Worm (Caenorhabditis elegans): ENCODE data around the gene acer-1.

acer-1 gene

ce11 chrII:6891838-6892237, 1.6 kb upstream of the acer-1 start (continued):
- no peak for TF ChIP-seq ceh-82 (tag; optimal IDR thresholded peaks at IDR 0.05)
- peak; percentile 30 for TF ChIP-seq mes-2 (tag; optimal IDR thresholded peaks at IDR 0.05; ENCODE audit: poor library complexity, severe bottlenecking)
- TF ChIP-seq spr-1 (tag; optimal IDR thresholded peaks at IDR 0.05), result no peak
- peak; percentile 90 for TF ChIP-seq hlh-30 (tag; optimal IDR thresholded peaks at IDR 0.05; ENCODE audit: insufficient read depth)
- TF ChIP-seq egl-27 (tag; optimal IDR thresholded peaks at IDR 0.05), result no peak
- no peak for TF ChIP-seq daf-19 (GFP tag; conservative IDR thresholded peaks at IDR 0.05)
- TF ChIP-seq php-3 (GFP tag; IDR thresholded peaks at IDR 0.05), result 0 out of 2 replicates have a peak, but pooled peaks have one; percentile 39
- TF ChIP-seq lin-13 (GFP tag; optimal IDR thresholded peaks at IDR 0.05), result no peak
- peak; percentile 78 for TF ChIP-seq nhr-77 (tag; optimal IDR thresholded peaks at IDR 0.05)
- peak; percentile 87 for TF ChIP-seq mdt-29 (GFP tag; IDR thresholded peaks at IDR 0.05)
- no peak for TF ChIP-seq lin-29 (GFP tag; IDR thresholded peaks at IDR 0.05)

- no peak for TF ChIP-seq F49E8.2 (tag; optimal IDR thresholded peaks at IDR 0.05; ENCODE audit: borderline replicate concordance)
- peak; percentile 31 for TF ChIP-seq mes-2 (tag; optimal IDR thresholded peaks at IDR 0.05; ENCODE audit: poor library complexity, severe bottlenecking)
- TF ChIP-seq unc-62 (GFP tag; optimal IDR thresholded peaks at IDR 0.05 in 1 of 2), result peak in 1 of 2 experiments; percentile 56
- no peak for TF ChIP-seq unc-62 (tag; optimal IDR thresholded peaks at IDR 0.05)
- peak; percentile 43 for TF ChIP-seq duxl-1 (tag; optimal IDR thresholded peaks at IDR 0.05; ENCODE audit: poor library complexity)
- TF ChIP-seq zag-1 (tag; optimal IDR thresholded peaks at IDR 0.05), result no peak
- no peak for TF ChIP-seq madf-9 (GFP tag; conservative IDR thresholded peaks at IDR 0.05)
- no peak for TF ChIP-seq ceh-32 (tag; optimal IDR thresholded peaks at IDR 0.05; ENCODE audit: poor library complexity)
- 0 out of 2 replicates have a peak, but pooled peaks have one; percentile 46 for TF ChIP-seq T26A8.4 (GFP tag; IDR thresholded peaks at IDR 0.05)
- 0 out of 2 replicates have a peak, but pooled peaks have one; percentile 56 for TF ChIP-seq dmd-8 (GFP tag; IDR thresholded peaks at IDR 0.05)
- TF ChIP-seq egl-43 (GFP tag; IDR thresholded peaks at IDR 0.05), result peak; percentile 74
- TF ChIP-seq dmd-9 (GFP tag; IDR thresholded peaks at IDR 0.05), result 0 out of 2 replicates have a peak, but pooled peaks have one; percentile 27
- TF ChIP-seq nhr-28 (tag; optimal IDR thresholded peaks at IDR 0.05), result peak; percentile 86
- peak; percentile 58; the same call in 1 of the 2 replicates for TF ChIP-seq lim-7 (GFP tag; IDR thresholded peaks at IDR 0.05)
- TF ChIP-seq dve-1 (tag; optimal IDR thresholded peaks at IDR 0.05; ENCODE audit: insufficient read depth), result peak; percentile 70
- no peak for TF ChIP-seq arid-1 (GFP tag; conservative IDR thresholded peaks at IDR 0.05)
- TF ChIP-seq mdl-1 (tag; optimal IDR thresholded peaks at IDR 0.05), result peak; percentile 64 to 93
- TF ChIP-seq mxl-3 (GFP tag; optimal IDR thresholded peaks at IDR 0.05), result peak; percentile 88
- peak; percentile 56 for TF ChIP-seq lin-13 (GFP tag; optimal IDR thresholded peaks at IDR 0.05)
- TF ChIP-seq dpl-1 (GFP tag; optimal IDR thresholded peaks at IDR 0.05), result peak; percentile 40
- peak; percentile 80 for TF ChIP-seq mep-1 (tag; optimal IDR thresholded peaks at IDR 0.05)
- peak; percentile 79 for TF ChIP-seq set-16 (GFP tag; IDR thresholded peaks at IDR 0.05)
- peak; percentile 99 for TF ChIP-seq aha-1 (tag)
- peak; percentile 69 for TF ChIP-seq nhr-102 (tag; optimal IDR thresholded peaks at IDR 0.05)
- TF ChIP-seq gei-8 (GFP tag; optimal IDR thresholded peaks at IDR 0.05), result peak; percentile 46
- TF ChIP-seq lsy-2 (tag; optimal IDR thresholded peaks at IDR 0.05), result peak in 1 of 2 experiments; percentile 54
- TF ChIP-seq Y105C5A.15 (GFP tag; IDR thresholded peaks at IDR 0.05), result 0 out of 2 replicates have a peak, but pooled peaks have one; percentile 55
- peak; percentile 73 for TF ChIP-seq nhr-10 (tag; optimal IDR thresholded peaks at IDR 0.05)
- TF ChIP-seq nhr-42 (GFP tag; IDR thresholded peaks at IDR 0.05), result peak; percentile 13; the same call in 1 of the 2 replicates
- TF ChIP-seq spr-3 (GFP tag; optimal IDR thresholded peaks at IDR 0.05), result peak; percentile 51
- peak; percentile 17; the same call in 1 of the 2 replicates for TF ChIP-seq lin-38 (GFP tag; IDR thresholded peaks at IDR 0.05)
- peak; percentile 71 for TF ChIP-seq dmd-6 (GFP tag; IDR thresholded peaks at IDR 0.05)
- TF ChIP-seq ceh-82 (tag; optimal IDR thresholded peaks at IDR 0.05), result no peak
- TF ChIP-seq ceh-62 (tag; optimal IDR thresholded peaks at IDR 0.05), result no peak
- TF ChIP-seq lin-39 (tag; optimal IDR thresholded peaks at IDR 0.05), result no peak
- peak; percentile 53 for TF ChIP-seq nhr-48 (tag; optimal IDR thresholded peaks at IDR 0.05)
- no peak for TF ChIP-seq snpc-1.2 (GFP tag; IDR thresholded peaks at IDR 0.05)
- 0 out of 2 replicates have a peak, but pooled peaks have one; percentile 49 for TF ChIP-seq Y75B8A.6 (GFP tag; IDR thresholded peaks at IDR 0.05)
- peak; percentile 92 for TF ChIP-seq hlh-30 (tag; optimal IDR thresholded peaks at IDR 0.05; ENCODE audit: insufficient read depth)
- TF ChIP-seq tag-97 (GFP tag; IDR thresholded peaks at IDR 0.05), result no peak
- TF ChIP-seq daf-8 (GFP tag; IDR thresholded peaks at IDR 0.05), result no peak
- no peak for TF ChIP-seq lin-29 (GFP tag; IDR thresholded peaks at IDR 0.05)
- TF ChIP-seq nhr-77 (tag; optimal IDR thresholded peaks at IDR 0.05), result peak; percentile 67
These were observed 976 bp upstream of the acer-1 start for ce11 chrII:6891176-6891575.

Measured in whole organism, L4 larva.